Worm (Caenorhabditis elegans) whole organism, L1 larva: ENCODE results near the gene let-92.

Source experiments
- C34B4.2 ChIP-seq: sonication (generic microtip); optimal IDR thresholded peaks from 2 replicates; lab custom pipeline; 2017; ENCODE audit warnings: mild to moderate bottlenecking, missing genetic modification characterization, missing compliant biosample characterization
- Y116A8C.19 ChIP-seq: sonication (generic microtip); optimal IDR thresholded peaks from 2 replicates; lab custom pipeline; 2016; ENCODE audit warnings: missing compliant biosample characterization, missing genetic modification characterization, borderline replicate concordance
- aha-1 ChIP-seq: fragments of 150-350 bp; optimal IDR thresholded peaks from 2 replicates; lab custom pipeline; 2014; ENCODE audit warnings: missing biosample characterization, missing genetic modification characterization
- aly-2 ChIP-seq: fragments of 150-350 bp; optimal IDR thresholded peaks from 2 replicates; lab custom pipeline; 2014; ENCODE audit warnings: missing biosample characterization, missing genetic modification characterization
- ama-1 ChIP-seq: fragments of 150-350 bp; optimal IDR thresholded peaks from 2 replicates; lab custom pipeline; 2014
- blmp-1 ChIP-seq: fragments of 150-350 bp; optimal IDR thresholded peaks from 2 replicates; lab custom pipeline; 2014; ENCODE audit warnings: missing biosample characterization, missing genetic modification characterization
- ceh-63 ChIP-seq: fragments of 200-800 bp; sonication (Bioruptor generic); optimal IDR thresholded peaks from 2 replicates; lab custom pipeline; 2018; ENCODE audit warnings: mild to moderate bottlenecking, missing genetic modification characterization, missing compliant biosample characterization
- ceh-82 ChIP-seq, 3 experiments: fragments of 150-350 bp in 1 of 3; sonication (generic microtip) in 2 of 3; optimal IDR thresholded peaks; 2 replicates each; lab custom pipeline; 2014 to 2017; ENCODE audit warnings: missing biosample characterization in 3 of 3, missing genetic modification characterization in 3 of 3
- ceh-88 ChIP-seq: fragments of 200-800 bp; sonication (Bioruptor generic); IDR thresholded peaks from 2 replicates; pipeline ENCODE4 v1.3.6; 2022; ENCODE audit warnings: missing genetic modification characterization, missing compliant biosample characterization
- ceh-90 ChIP-seq: sonication (generic microtip); optimal IDR thresholded peaks from 2 replicates; lab custom pipeline; 2016; ENCODE audit warnings: missing genetic modification characterization, missing compliant biosample characterization
- ces-1 ChIP-seq: fragments of 150-350 bp; optimal IDR thresholded peaks from 2 replicates; lab custom pipeline; 2014; ENCODE audit warnings: missing biosample characterization, missing genetic modification reagents, missing genetic modification characterization
- dsc-1 ChIP-seq: sonication (generic microtip); optimal IDR thresholded peaks from 2 replicates; lab custom pipeline; 2016; ENCODE audit warnings: mild to moderate bottlenecking, missing genetic modification characterization, missing compliant biosample characterization
- efl-1 ChIP-seq, 4 experiments: fragments of 150-350 bp; optimal IDR thresholded peaks in 3 of 4; peaks in 1 of 4; 1 replicate in 1 of 4; 2 replicates in 3 of 4; lab custom pipeline; 2014; ENCODE audit warnings: missing biosample characterization in 2 of 4, missing genetic modification characterization in 2 of 4, missing genetic modification reagents in 2 of 4
- efl-3 ChIP-seq: fragments of 200-800 bp; sonication (Bioruptor generic); optimal IDR thresholded peaks from 2 replicates; lab custom pipeline; 2018; ENCODE audit warnings: mild to moderate bottlenecking, missing genetic modification characterization, missing compliant biosample characterization
- elt-3 ChIP-seq, 6 experiments: fragments of 150-350 bp in 1 of 6; sonication (generic microtip); optimal IDR thresholded peaks; 2 replicates each; lab custom pipeline; 2017 to 2018; ENCODE audit warnings: missing biosample characterization in 6 of 6, missing genetic modification characterization in 6 of 6, inconsistent platforms in 1 of 6
- fkh-4 ChIP-seq: sonication (generic microtip); optimal IDR thresholded peaks from 2 replicates; lab custom pipeline; 2016; ENCODE audit warnings: missing compliant biosample characterization, missing genetic modification characterization, borderline replicate concordance
- fos-1 ChIP-seq: fragments of 150-350 bp; optimal IDR thresholded peaks from 2 replicates; lab custom pipeline; 2014; ENCODE audit warnings: missing biosample characterization, missing genetic modification characterization
- grh-1 ChIP-seq: fragments of 200-800 bp; sonication (Bioruptor generic); IDR thresholded peaks from 2 replicates; pipeline ENCODE4 v1.3.6; 2022; ENCODE audit warnings: missing genetic modification reagents, missing genetic modification characterization, missing compliant biosample characterization
- hlh-4 ChIP-seq: sonication (generic microtip); optimal IDR thresholded peaks from 2 replicates; lab custom pipeline; 2016; ENCODE audit warnings: mild to moderate bottlenecking, missing genetic modification characterization, missing compliant biosample characterization
- irx-1 ChIP-seq: sonication (generic microtip); optimal IDR thresholded peaks from 2 replicates; lab custom pipeline; 2016; ENCODE audit warnings: missing genetic modification characterization, missing compliant biosample characterization
- isw-1 ChIP-seq: fragments of 200-800 bp; sonication (Bioruptor generic); IDR thresholded peaks from 2 replicates; pipeline ENCODE4 v1.3.6; 2022; ENCODE audit warnings: missing genetic modification characterization, missing compliant biosample characterization
- jun-1 ChIP-seq: fragments of 150-350 bp; optimal IDR thresholded peaks from 2 replicates; lab custom pipeline; 2014; ENCODE audit warnings: missing biosample characterization, missing genetic modification reagents, missing genetic modification characterization
- lin-13 ChIP-seq: fragments of 150-350 bp; optimal IDR thresholded peaks from 2 replicates; lab custom pipeline; 2014; ENCODE audit warnings: missing biosample characterization, missing genetic modification reagents, missing genetic modification characterization
- lin-14 ChIP-seq: fragments of 200-800 bp; sonication (Bioruptor generic); optimal IDR thresholded peaks from 2 replicates; lab custom pipeline; 2018; ENCODE audit warnings: mild to moderate bottlenecking, missing genetic modification characterization, moderate library complexity, missing compliant biosample characterization
- lin-15B ChIP-seq: fragments of 150-350 bp; sonication (generic microtip); optimal IDR thresholded peaks from 3 replicates; lab custom pipeline; 2014; ENCODE audit warnings: missing biosample characterization, missing genetic modification characterization
- lin-35 ChIP-seq, 2 experiments: fragments of 150-350 bp; optimal IDR thresholded peaks; 2 replicates each; lab custom pipeline; 2014; ENCODE audit warnings: missing biosample characterization in 2 of 2, missing genetic modification characterization in 2 of 2, missing genetic modification reagents in 2 of 2
- lin-39 ChIP-seq: fragments of 150-350 bp; optimal IDR thresholded peaks from 2 replicates; lab custom pipeline; 2014; ENCODE audit warnings: missing biosample characterization, missing genetic modification reagents, missing genetic modification characterization
- lsy-2 ChIP-seq, 2 experiments: fragments of 150-350 bp; optimal IDR thresholded peaks; 2 replicates each; lab custom pipeline; 2014; ENCODE audit warnings: missing biosample characterization in 2 of 2, missing genetic modification characterization in 2 of 2
- mab-9 ChIP-seq: fragments of 200-800 bp; sonication (Bioruptor generic); IDR thresholded peaks from 2 replicates; pipeline ENCODE4 v1.3.6; 2022; ENCODE audit warnings: missing genetic modification reagents, missing genetic modification characterization, missing compliant biosample characterization
- mef-2 ChIP-seq: fragments of 150-350 bp; optimal IDR thresholded peaks from 2 replicates; lab custom pipeline; 2014; ENCODE audit warnings: missing biosample characterization, missing genetic modification characterization
- nhr-19 ChIP-seq: fragments of 200-800 bp; sonication (Bioruptor generic); conservative IDR thresholded peaks from 2 replicates; pipeline ENCODE4 v1.3.6; 2022; ENCODE audit warnings: missing genetic modification characterization, missing compliant biosample characterization
- nhr-20 ChIP-seq: sonication (generic microtip); optimal IDR thresholded peaks from 2 replicates; lab custom pipeline; 2016; ENCODE audit warnings: mild to moderate bottlenecking, missing genetic modification characterization, missing compliant biosample characterization
- nhr-28 ChIP-seq: fragments of 150-350 bp; optimal IDR thresholded peaks from 2 replicates; lab custom pipeline; 2014; ENCODE audit warnings: missing biosample characterization, missing genetic modification characterization
- nhr-47 ChIP-seq: sonication (generic microtip); optimal IDR thresholded peaks from 2 replicates; lab custom pipeline; 2016; ENCODE audit warnings: mild to moderate bottlenecking, missing genetic modification characterization, moderate library complexity, missing compliant biosample characterization
- nhr-76 ChIP-seq: sonication (generic microtip); optimal IDR thresholded peaks from 2 replicates; lab custom pipeline; 2017; ENCODE audit warnings: missing biosample characterization, missing genetic modification characterization
- nhr-84 ChIP-seq: sonication (generic microtip); optimal IDR thresholded peaks from 2 replicates; lab custom pipeline; 2017; ENCODE audit warnings: missing biosample characterization, missing genetic modification characterization
- nhr-85 ChIP-seq: sonication (generic microtip); peaks from one replicate; lab custom pipeline; 2016; ENCODE audit warnings: missing genetic modification characterization, inconsistent platforms, missing compliant biosample characterization
- pax-3 ChIP-seq: fragments of 200-800 bp; sonication (Bioruptor generic); optimal IDR thresholded peaks from 2 replicates; lab custom pipeline; 2018; ENCODE audit warnings: mild to moderate bottlenecking, missing genetic modification characterization, moderate library complexity, missing compliant biosample characterization
- pqm-1 ChIP-seq: sonication (generic microtip); optimal IDR thresholded peaks from 3 replicates; lab custom pipeline; 2017; ENCODE audit warnings: missing biosample characterization, missing genetic modification characterization
- rnt-1 ChIP-seq: sonication (generic microtip); optimal IDR thresholded peaks from 2 replicates; lab custom pipeline; 2016; ENCODE audit warnings: mild to moderate bottlenecking, missing genetic modification characterization, moderate library complexity, missing compliant biosample characterization
- sox-4 ChIP-seq: sonication (generic microtip); optimal IDR thresholded peaks from 2 replicates; lab custom pipeline; 2016; ENCODE audit warnings: missing genetic modification characterization, missing compliant biosample characterization
- sup-37 ChIP-seq: fragments of 200-800 bp; sonication (Bioruptor generic); optimal IDR thresholded peaks from 2 replicates; lab custom pipeline; 2018; ENCODE audit warnings: mild to moderate bottlenecking, missing genetic modification characterization, missing compliant biosample characterization
- unc-30 ChIP-seq: sonication (generic microtip); optimal IDR thresholded peaks from 2 replicates; lab custom pipeline; 2017; ENCODE audit warnings: missing biosample characterization, missing genetic modification characterization
- unc-62 ChIP-seq: fragments of 150-350 bp; optimal IDR thresholded peaks from 2 replicates; lab custom pipeline; 2014; ENCODE audit warnings: missing biosample characterization, missing genetic modification reagents, missing genetic modification characterization
- unc-98 ChIP-seq: fragments of 200-800 bp; sonication (Bioruptor generic); IDR thresholded peaks from 2 replicates; pipeline ENCODE4 v1.3.6; 2022; ENCODE audit warnings: missing genetic modification characterization, missing compliant biosample characterization
- xbp-1 ChIP-seq: sonication (generic microtip); optimal IDR thresholded peaks from 2 replicates; lab custom pipeline; 2016; ENCODE audit warnings: missing genetic modification characterization, missing compliant biosample characterization
- zip-4 ChIP-seq: fragments of 200-800 bp; sonication (Bioruptor generic); optimal IDR thresholded peaks from 2 replicates; lab custom pipeline; 2018; ENCODE audit warnings: mild to moderate bottlenecking, missing genetic modification characterization, moderate library complexity, missing compliant biosample characterization
- ztf-11 ChIP-seq, 2 experiments: sonication (generic microtip); optimal IDR thresholded peaks; 2 replicates each; lab custom pipeline; 2016 to 2017; ENCODE audit warnings: missing genetic modification characterization in 2 of 2, missing biosample characterization in 1 of 2, missing compliant biosample characterization in 1 of 2
- ztf-4 ChIP-seq: fragments of 150-350 bp; optimal IDR thresholded peaks from 2 replicates; lab custom pipeline; 2014; ENCODE audit warnings: missing biosample characterization, missing genetic modification characterization

let-92 gene

DNA sequence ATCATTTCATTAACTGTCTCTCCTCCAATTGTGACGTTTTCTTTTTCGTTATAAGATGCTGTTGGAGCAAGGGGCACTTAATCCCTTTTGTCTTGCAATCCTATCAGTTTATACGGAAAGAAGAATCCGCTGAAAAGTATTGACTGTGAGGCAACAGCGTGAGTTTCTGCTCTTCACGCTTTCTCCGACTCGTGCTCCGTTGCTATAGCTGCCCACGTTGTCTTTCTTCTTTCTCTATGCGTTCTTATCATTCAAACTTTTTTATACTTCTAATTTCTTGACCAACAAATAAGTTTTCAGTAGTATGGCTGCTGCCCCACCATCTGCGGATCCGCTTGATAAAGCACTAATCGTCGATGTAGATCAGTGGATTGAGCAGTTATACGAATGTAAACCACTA lies at the start of gene let-92:
Gene let-92, plus strand, starts transcription at position 301 of the 400 bp plus-strand sequence.
- TF ChIP-seq ama-1 (lab: Kevin White, UChicago) = no peak
- no peak for TF ChIP-seq fkh-4
- TF ChIP-seq fos-1 (tag; lab: Kevin White, UChicago) = no peak
- TF ChIP-seq, all 84 proteins: peak for 0

DNA sequence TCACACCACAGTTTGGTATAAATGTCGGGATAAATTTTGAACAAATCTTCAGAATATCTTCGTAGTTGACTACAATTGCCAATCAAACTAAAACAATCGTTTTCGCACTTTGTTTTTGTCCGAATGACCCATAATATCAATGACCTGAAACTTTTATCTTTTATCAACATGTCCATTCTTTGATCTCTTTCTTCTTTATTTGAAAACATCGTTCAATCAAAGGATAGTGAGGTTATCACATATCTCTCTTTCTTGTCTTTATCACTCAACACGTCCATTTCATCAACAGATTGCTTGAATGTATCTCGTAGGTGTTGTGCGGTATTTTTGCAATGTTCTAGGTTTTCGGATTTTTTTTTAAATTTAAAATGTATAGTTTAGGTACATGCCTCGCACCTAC lies 49.2 kb upstream of the let-92 start:
- no peak for TF ChIP-seq lin-15B (tag; lab: Kevin White, UChicago)
- peak; percentile 62 for TF ChIP-seq nhr-85 (tag; lab: Kevin White, UChicago)
- peak in 5 of 6 experiments; percentile 27 to 66 (median 53) for TF ChIP-seq elt-3 (tag; optimal IDR thresholded peaks at IDR 0.05; lab: Kevin White, UChicago)
- no peak for TF ChIP-seq ceh-82 (tag; optimal IDR thresholded peaks at IDR 0.05; lab: Kevin White, UChicago)
- peak in 1 of 2 experiments; percentile 23 for TF ChIP-seq lsy-2 (tag; optimal IDR thresholded peaks at IDR 0.05; lab: Kevin White, UChicago)
- no peak for TF ChIP-seq ztf-11 (tag; optimal IDR thresholded peaks at IDR 0.05; lab: Kevin White, UChicago)
- TF ChIP-seq rnt-1 (tag; lab: Kevin White, UChicago) = no peak
- peak; percentile 49 for TF ChIP-seq nhr-20 (tag; lab: Kevin White, UChicago)
- peak; percentile 69 for TF ChIP-seq blmp-1 (tag; lab: Kevin White, UChicago)
- peak; percentile 7 for TF ChIP-seq lin-14 (GFP tag; lab: Kevin White, UChicago)

DNA sequence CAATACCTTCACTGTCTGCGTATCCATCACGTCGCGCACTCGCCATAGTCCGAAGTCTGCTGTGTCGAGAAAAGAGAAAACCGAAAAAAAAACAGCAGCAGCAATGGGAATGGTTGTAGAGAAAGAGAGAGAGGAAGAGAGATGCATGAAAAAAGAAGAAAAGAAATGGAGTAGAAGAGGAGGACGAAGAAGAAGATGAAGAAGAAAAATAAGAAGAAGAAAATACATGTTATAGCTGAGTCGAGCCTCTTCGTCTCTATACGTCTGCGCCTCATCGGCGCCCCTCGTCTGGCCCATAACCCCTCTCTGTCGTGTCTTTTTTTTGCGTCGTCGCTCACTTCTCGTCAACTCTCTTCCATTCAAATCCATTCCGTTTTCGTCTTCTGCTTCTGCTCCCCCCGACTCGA lies 48.5 kb upstream of the let-92 start:
- TF ChIP-seq nhr-28 (tag; lab: Kevin White, UChicago) (no peak), ceh-88 (GFP tag; lab: Robert Waterston, UW) (no peak), xbp-1 (tag; lab: Kevin White, UChicago) (peak; percentile 55), Y116A8C.19 (no peak), jun-1 (tag; lab: Kevin White, UChicago) (peak; percentile 42), hlh-4 (tag; lab: Kevin White, UChicago) (no peak), nhr-76 (no peak), nhr-47 (tag; lab: Kevin White, UChicago) (peak; percentile 78), elt-3 (tag; optimal IDR thresholded peaks at IDR 0.05; lab: Kevin White, UChicago) (peak in 2 of 6 experiments; percentile 10 to 37), irx-1 (peak; percentile 72), unc-30 (tag; lab: Kevin White, UChicago) (no peak), unc-62 (GFP tag; lab: Kevin White, UChicago) (no peak), nhr-20 (tag; lab: Kevin White, UChicago) (peak; percentile 73), nhr-85 (tag; lab: Kevin White, UChicago) (peak; percentile 82), nhr-84 (tag; lab: Kevin White, UChicago) (no peak), ceh-90 (tag; lab: Kevin White, UChicago) (no peak), lin-35 (GFP tag; optimal IDR thresholded peaks at IDR 0.05; lab: Kevin White, UChicago) (peak; percentile 58 to 69), pqm-1 (tag; lab: Kevin White, UChicago) (no peak), C34B4.2 (tag; lab: Kevin White, UChicago) (no peak), nhr-19 (GFP tag; lab: Robert Waterston, UW) (peak; percentile 65), sox-4 (tag; lab: Kevin White, UChicago) (peak; percentile 30), aha-1 (tag; lab: Kevin White, UChicago) (no peak), ces-1 (GFP tag; lab: Kevin White, UChicago) (no peak), ztf-4 (tag; lab: Kevin White, UChicago) (peak; percentile 53), efl-1 (optimal IDR thresholded peaks at IDR 0.05; lab: Kevin White, UChicago) (peak; percentile 65 to 78), efl-1 (GFP tag; optimal IDR thresholded peaks at IDR 0.05 in 1 of 2; lab: Kevin White, UChicago) (peak in 1 of 2 experiments; percentile 31), fkh-4 (no peak), zip-4 (GFP tag; lab: Kevin White, UChicago) (no peak), efl-3 (GFP tag; lab: Kevin White, UChicago) (no peak), mef-2 (tag; lab: Kevin White, UChicago) (no peak), dsc-1 (tag; lab: Kevin White, UChicago) (peak; percentile 66), mab-9 (no peak; the same call in 1 of the 2 replicates), sup-37 (GFP tag; lab: Kevin White, UChicago) (no peak), lin-39 (tag; lab: Kevin White, UChicago) (peak; percentile 21), isw-1 (GFP tag; lab: Robert Waterston, UW) (peak; percentile 58), lin-13 (GFP tag; lab: Kevin White, UChicago) (no peak), ceh-63 (no peak), fos-1 (tag; lab: Kevin White, UChicago) (peak; percentile 66), pax-3 (tag; lab: Kevin White, UChicago) (no peak), grh-1 (GFP tag; lab: Robert Waterston, UW) (no peak), unc-98 (GFP tag; lab: Robert Waterston, UW) (no peak), aly-2 (tag; lab: Kevin White, UChicago) (peak; percentile 62)
